Worm (Caenorhabditis elegans) whole organism, L4 larva: Measurements from ENCODE around the gene bet-2.

Source experiments
- F10B5.3 ChIP-seq: sonication (generic microtip); optimal IDR thresholded peaks from 2 replicates; lab custom pipeline; 2016; ENCODE audit warnings: mild to moderate bottlenecking, missing genetic modification characterization, missing compliant biosample characterization
- F37D6.2 ChIP-seq: sonication (generic microtip); optimal IDR thresholded peaks from 2 replicates; lab custom pipeline; 2016; ENCODE audit warnings: mild to moderate bottlenecking, missing genetic modification characterization, missing compliant biosample characterization
- F49E8.2 ChIP-seq: sonication (generic microtip); optimal IDR thresholded peaks from 2 replicates; lab custom pipeline; 2016; ENCODE audit warnings: missing compliant biosample characterization, mild to moderate bottlenecking, missing genetic modification characterization, borderline replicate concordance
- R02D3.7 ChIP-seq: fragments of 150-350 bp; sonication (generic microtip); optimal IDR thresholded peaks from 3 replicates; lab custom pipeline; 2014; ENCODE audit warnings: missing biosample characterization, missing genetic modification characterization
- T20F7.1 ChIP-seq: fragments of 200-800 bp; sonication (Bioruptor generic); optimal IDR thresholded peaks from 2 replicates; lab custom pipeline; 2018; ENCODE audit warnings: mild to moderate bottlenecking, missing genetic modification characterization, missing compliant biosample characterization
- Y105C5A.15 ChIP-seq: fragments of 200-800 bp; sonication (Bioruptor generic); IDR thresholded peaks from 2 replicates; pipeline ENCODE4 v1.3.6; 2022; ENCODE audit warnings: missing genetic modification characterization, missing compliant biosample characterization
- ZK546.5 ChIP-seq, 2 experiments: sonication (generic microtip); optimal IDR thresholded peaks; 2 replicates each; lab custom pipeline; 2017; ENCODE audit warnings: missing biosample characterization in 2 of 2, missing genetic modification characterization in 2 of 2
- aly-2 ChIP-seq: sonication (generic microtip); optimal IDR thresholded peaks from 2 replicates; lab custom pipeline; 2018; ENCODE audit warnings: missing biosample characterization, missing genetic modification characterization
- ama-1 ChIP-seq: fragments of 150-350 bp; optimal IDR thresholded peaks from 2 replicates; lab custom pipeline; 2014; ENCODE audit warnings: inconsistent platforms, mixed read lengths
- attf-4 ChIP-seq: sonication (generic microtip); optimal IDR thresholded peaks from 3 replicates; lab custom pipeline; 2017; ENCODE audit warnings: missing biosample characterization, missing genetic modification characterization
- ceh-28 ChIP-seq: fragments of 150-350 bp; optimal IDR thresholded peaks from 2 replicates; lab custom pipeline; 2014; ENCODE audit warnings: missing biosample characterization, missing genetic modification reagents, missing genetic modification characterization
- ceh-32 ChIP-seq: sonication (generic microtip); optimal IDR thresholded peaks from 2 replicates; lab custom pipeline; 2016; ENCODE audit warnings: mild to moderate bottlenecking, missing genetic modification characterization, missing compliant biosample characterization; ENCODE audit not compliant: poor library complexity
- ceh-44 ChIP-seq: fragments of 200-800 bp; sonication (Bioruptor generic); IDR thresholded peaks from 2 replicates; pipeline ENCODE4 v1.3.6; 2022; ENCODE audit warnings: missing genetic modification reagents, missing genetic modification characterization, missing compliant biosample characterization
- ceh-82 ChIP-seq: sonication (generic microtip); optimal IDR thresholded peaks from 2 replicates; lab custom pipeline; 2017; ENCODE audit warnings: missing biosample characterization, missing genetic modification characterization
- cey-2 ChIP-seq: sonication (generic microtip); optimal IDR thresholded peaks from 3 replicates; lab custom pipeline; 2017; ENCODE audit warnings: missing genetic modification characterization, mild to moderate bottlenecking, missing compliant biosample characterization, antibody characterized with exemption, borderline replicate concordance; ENCODE audit not compliant: insufficient read depth
- daf-12 ChIP-seq: fragments of 150-350 bp; optimal IDR thresholded peaks from 2 replicates; lab custom pipeline; 2014; ENCODE audit warnings: missing biosample characterization, missing genetic modification reagents, missing genetic modification characterization
- daf-16 ChIP-seq, 3 experiments: sonication (generic microtip); optimal IDR thresholded peaks; 2 replicates each; lab custom pipeline; 2016 to 2017; ENCODE audit warnings: missing genetic modification characterization in 3 of 3, missing genetic modification reagents in 3 of 3, mild to moderate bottlenecking in 2 of 3, missing compliant biosample characterization in 2 of 3, missing biosample characterization in 1 of 3, moderate library complexity in 1 of 3
- dmd-6 ChIP-seq: fragments of 200-800 bp; sonication (Bioruptor generic); IDR thresholded peaks from 2 replicates; pipeline ENCODE4 v1.3.6; 2022; ENCODE audit warnings: missing genetic modification reagents, missing genetic modification characterization, missing compliant biosample characterization
- dmd-8 ChIP-seq: fragments of 200-800 bp; sonication (Bioruptor generic); IDR thresholded peaks from 2 replicates; pipeline ENCODE4 v1.3.6; 2022; ENCODE audit warnings: missing genetic modification characterization, missing compliant biosample characterization
- dpl-1 ChIP-seq: fragments of 150-350 bp; optimal IDR thresholded peaks from 2 replicates; lab custom pipeline; 2014; ENCODE audit warnings: missing biosample characterization, missing genetic modification reagents, missing genetic modification characterization
- egl-27 ChIP-seq: sonication (generic microtip); optimal IDR thresholded peaks from 3 replicates; lab custom pipeline; 2017; ENCODE audit warnings: missing biosample characterization, missing genetic modification reagents, missing genetic modification characterization
- egl-43 ChIP-seq: fragments of 200-800 bp; sonication (Bioruptor generic); IDR thresholded peaks from 2 replicates; pipeline ENCODE4 v1.3.6; 2022; ENCODE audit warnings: missing genetic modification reagents, missing genetic modification characterization, missing compliant biosample characterization
- fkh-10 ChIP-seq: fragments of 150-350 bp; optimal IDR thresholded peaks from 2 replicates; lab custom pipeline; 2014; ENCODE audit warnings: missing biosample characterization, missing genetic modification reagents, missing genetic modification characterization
- jun-1 ChIP-seq: fragments of 150-350 bp; optimal IDR thresholded peaks from 2 replicates; lab custom pipeline; 2014; ENCODE audit warnings: missing biosample characterization, missing genetic modification reagents, missing genetic modification characterization
- lim-7 ChIP-seq: fragments of 200-800 bp; sonication (Bioruptor generic); IDR thresholded peaks from 2 replicates; pipeline ENCODE4 v1.3.6; 2022; ENCODE audit warnings: missing genetic modification characterization, missing compliant biosample characterization
- lin-1 ChIP-seq: fragments of 200-800 bp; sonication (Bioruptor generic); IDR thresholded peaks from 2 replicates; pipeline ENCODE4 v1.3.6; 2022; ENCODE audit warnings: missing genetic modification reagents, missing genetic modification characterization, missing compliant biosample characterization
- lin-38 ChIP-seq: fragments of 200-800 bp; sonication (Bioruptor generic); IDR thresholded peaks from 2 replicates; pipeline ENCODE4 v1.3.6; 2022; ENCODE audit warnings: missing genetic modification reagents, missing genetic modification characterization, missing compliant biosample characterization
- lin-39 ChIP-seq: fragments of 150-350 bp; optimal IDR thresholded peaks from 2 replicates; lab custom pipeline; 2014; ENCODE audit warnings: missing biosample characterization, missing genetic modification reagents, missing genetic modification characterization
- madf-5 ChIP-seq, 2 experiments: fragments of 200-800 bp; sonication (Bioruptor generic); IDR thresholded peaks; 2 replicates each; pipeline ENCODE4 v1.3.6; 2022; ENCODE audit warnings: missing compliant biosample characterization in 2 of 2, missing genetic modification characterization in 2 of 2
- mdl-1 ChIP-seq, 2 experiments: fragments of 150-350 bp in 1 of 2; sonication (generic microtip) in 1 of 2; optimal IDR thresholded peaks; 2 replicates each; lab custom pipeline; 2014 to 2017; ENCODE audit warnings: missing biosample characterization in 2 of 2, missing genetic modification characterization in 2 of 2
- mes-2 ChIP-seq: sonication (generic microtip); optimal IDR thresholded peaks from 2 replicates; lab custom pipeline; 2016; ENCODE audit warnings: missing genotype, mild to moderate bottlenecking, missing genetic modification characterization, missing compliant biosample characterization; ENCODE audit not compliant: poor library complexity, severe bottlenecking
- mxl-2 ChIP-seq: fragments of 200-800 bp; sonication (Bioruptor generic); conservative IDR thresholded peaks from 2 replicates; pipeline ENCODE4 v1.3.6; 2022; ENCODE audit warnings: missing genetic modification reagents, missing genetic modification characterization, missing compliant biosample characterization
- mxl-3 ChIP-seq: fragments of 200-800 bp; sonication (Bioruptor generic); optimal IDR thresholded peaks from 2 replicates; lab custom pipeline; 2018; ENCODE audit warnings: mild to moderate bottlenecking, missing genetic modification characterization, missing compliant biosample characterization
- nhr-102 ChIP-seq: sonication (generic microtip); optimal IDR thresholded peaks from 2 replicates; lab custom pipeline; 2016; ENCODE audit warnings: mild to moderate bottlenecking, missing genetic modification characterization, moderate library complexity, missing compliant biosample characterization
- nhr-237 ChIP-seq: sonication (generic microtip); optimal IDR thresholded peaks from 2 replicates; lab custom pipeline; 2017; ENCODE audit warnings: missing biosample characterization, missing genetic modification characterization
- nhr-25 ChIP-seq: sonication (generic microtip); optimal IDR thresholded peaks from 2 replicates; lab custom pipeline; 2017; ENCODE audit warnings: missing genetic modification characterization, mild to moderate bottlenecking, missing compliant biosample characterization, antibody characterized with exemption, moderate library complexity, borderline replicate concordance; ENCODE audit not compliant: insufficient read depth
- nhr-28 ChIP-seq: fragments of 150-350 bp; optimal IDR thresholded peaks from 2 replicates; lab custom pipeline; 2014; ENCODE audit warnings: missing biosample characterization, missing genetic modification characterization
- nhr-42 ChIP-seq: fragments of 200-800 bp; sonication (Bioruptor generic); IDR thresholded peaks from 2 replicates; pipeline ENCODE4 v1.3.6; 2022; ENCODE audit warnings: missing genetic modification characterization, missing compliant biosample characterization
- nhr-48 ChIP-seq: sonication (generic microtip); optimal IDR thresholded peaks from 2 replicates; lab custom pipeline; 2016; ENCODE audit warnings: mild to moderate bottlenecking, missing genetic modification characterization, missing compliant biosample characterization
- nhr-76 ChIP-seq: fragments of 150-350 bp; optimal IDR thresholded peaks from 2 replicates; lab custom pipeline; 2014; ENCODE audit warnings: missing biosample characterization, missing genetic modification characterization
- nhr-77 ChIP-seq: fragments of 150-350 bp; optimal IDR thresholded peaks from 2 replicates; lab custom pipeline; 2014; ENCODE audit warnings: missing biosample characterization, missing genetic modification characterization
- pha-4 ChIP-seq, 2 experiments: fragments of 150-350 bp in 1 of 2; fragments of 200-800 bp in 1 of 2; sonication (Bioruptor generic) in 1 of 2; IDR thresholded peaks in 1 of 2; optimal IDR thresholded peaks in 1 of 2; 2 replicates each; pipeline versions ENCODE4 v1.3.6 to Lab custom; 2014 to 2022; ENCODE audit warnings: missing genetic modification characterization in 2 of 2, missing genetic modification reagents in 2 of 2, missing biosample characterization in 1 of 2, missing compliant biosample characterization in 1 of 2
- pqm-1 ChIP-seq: sonication (generic microtip); optimal IDR thresholded peaks from 2 replicates; lab custom pipeline; 2017; ENCODE audit warnings: missing biosample characterization, missing genetic modification characterization
- sdz-12 ChIP-seq: fragments of 200-800 bp; sonication (Bioruptor generic); optimal IDR thresholded peaks from 2 replicates; lab custom pipeline; 2018; ENCODE audit warnings: mild to moderate bottlenecking, missing genetic modification characterization, missing compliant biosample characterization
- skn-1 ChIP-seq: fragments of 150-350 bp; optimal IDR thresholded peaks from 2 replicates; lab custom pipeline; 2014; ENCODE audit warnings: missing biosample characterization, missing genetic modification characterization
- snpc-1.2 ChIP-seq: fragments of 200-800 bp; sonication (Bioruptor generic); IDR thresholded peaks from 2 replicates; pipeline ENCODE4 v1.3.6; 2022; ENCODE audit warnings: missing genetic modification reagents, missing genetic modification characterization, missing compliant biosample characterization
- tag-97 ChIP-seq: fragments of 200-800 bp; sonication (Bioruptor generic); IDR thresholded peaks from 2 replicates; pipeline ENCODE4 v1.3.6; 2022; ENCODE audit warnings: missing genetic modification characterization, missing compliant biosample characterization
- unc-130 ChIP-seq: sonication (generic microtip); optimal IDR thresholded peaks from 2 replicates; lab custom pipeline; 2016; ENCODE audit warnings: missing genetic modification reagents, missing genetic modification characterization, missing compliant biosample characterization
- zfp-3 ChIP-seq: fragments of 200-800 bp; sonication (Bioruptor generic); conservative IDR thresholded peaks from 2 replicates; pipeline ENCODE4 v1.3.6; 2022; ENCODE audit warnings: missing genetic modification reagents, missing genetic modification characterization, missing compliant biosample characterization

Gene bet-2

DNA sequence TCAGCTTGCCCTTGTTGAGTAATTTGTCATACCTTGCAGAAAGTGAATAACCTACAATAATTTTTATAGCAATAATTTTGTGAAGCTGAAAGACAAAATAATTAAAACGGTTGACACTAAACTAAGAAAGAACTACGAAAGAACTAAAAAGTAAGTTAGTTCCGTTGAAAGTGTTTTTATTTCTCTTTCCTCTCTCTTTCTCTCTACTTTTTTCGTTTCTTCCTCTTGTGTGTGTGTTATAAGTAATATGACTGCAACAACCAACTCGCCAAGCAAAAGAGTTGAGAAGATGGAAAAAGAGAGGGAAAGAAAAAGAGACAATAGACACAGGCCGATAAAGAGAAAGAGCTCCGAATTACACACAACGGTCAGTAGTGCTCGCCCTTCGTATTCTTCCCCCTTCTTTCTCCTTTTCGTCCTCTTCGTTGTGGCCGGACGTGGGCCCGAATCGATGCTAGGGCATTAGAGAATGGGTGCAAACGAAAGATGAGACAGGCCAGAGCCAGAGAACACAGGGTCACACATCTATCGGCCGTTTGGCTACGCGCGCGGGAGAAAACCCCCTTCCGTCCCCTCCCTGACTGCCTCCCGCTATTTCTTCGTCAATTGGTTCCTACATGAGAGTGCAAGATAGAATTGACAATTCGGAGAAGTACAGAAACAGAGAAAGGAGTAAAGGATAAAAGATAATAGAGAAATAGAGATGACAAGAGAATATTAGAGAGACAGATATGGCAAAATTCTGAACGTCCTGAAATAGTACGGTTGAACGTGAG, 13.7 kb upstream of the bet-2 start, which contains the start of gene syd-2:
TSS of gene syd-2 (minus strand) at position 51 of the 776 bp plus-strand sequence.
- no peak for TF ChIP-seq lin-1 (GFP tag; lab: Robert Waterston, UW)
- no peak for TF ChIP-seq nhr-102 (tag; lab: Kevin White, UChicago)
- no peak for TF ChIP-seq T20F7.1 (GFP tag; lab: Kevin White, UChicago)
- TF ChIP-seq F10B5.3 (tag; lab: Kevin White, UChicago): no peak
- no peak for TF ChIP-seq egl-27
- TF ChIP-seq attf-4 (tag; lab: Kevin White, UChicago): no peak
- peak; percentile 87 for TF ChIP-seq egl-43 (GFP tag; lab: Robert Waterston, UW)
- no peak for TF ChIP-seq dmd-8
- no peak for TF ChIP-seq lin-39 (tag; lab: Kevin White, UChicago)
- TF ChIP-seq F37D6.2 (tag; lab: Kevin White, UChicago): peak; percentile 56
- TF ChIP-seq fkh-10 (GFP tag; lab: Kevin White, UChicago): peak; percentile 85
- TF ChIP-seq nhr-76 (tag; lab: Kevin White, UChicago): no peak
- TF ChIP-seq daf-12 (tag; lab: Kevin White, UChicago): no peak
- TF ChIP-seq tag-97 (GFP tag; lab: Robert Waterston, UW): no peak
- TF ChIP-seq pqm-1 (tag; lab: Kevin White, UChicago): peak; percentile 60
- TF ChIP-seq ceh-32 (tag; lab: Kevin White, UChicago): no peak
- peak; percentile 63 for TF ChIP-seq ceh-28 (tag; lab: Kevin White, UChicago)
- no peak for TF ChIP-seq ceh-82
- TF ChIP-seq jun-1 (tag; lab: Kevin White, UChicago): no peak
- TF ChIP-seq unc-130 (GFP tag; lab: Kevin White, UChicago): no peak
- no peak for TF ChIP-seq ZK546.5 (tag; optimal IDR thresholded peaks at IDR 0.05; lab: Kevin White, UChicago)
- TF ChIP-seq zfp-3 (GFP tag; lab: Robert Waterston, UW): no peak
- TF ChIP-seq R02D3.7 (tag; lab: Kevin White, UChicago): no peak
- no peak for TF ChIP-seq F49E8.2 (tag; lab: Kevin White, UChicago)
- peak; percentile 57 to 84 for TF ChIP-seq mdl-1 (tag; optimal IDR thresholded peaks at IDR 0.05; lab: Kevin White, UChicago)
- TF ChIP-seq snpc-1.2 (GFP tag; lab: Robert Waterston, UW): no peak
- TF ChIP-seq skn-1 (tag; lab: Kevin White, UChicago): no peak
- TF ChIP-seq daf-16 (GFP tag; optimal IDR thresholded peaks at IDR 0.05; lab: Kevin White, UChicago): peak in 1 of 2 experiments; percentile 46
- TF ChIP-seq daf-16 (tag; optimal IDR thresholded peaks at IDR 0.05; lab: Kevin White, UChicago): peak; percentile 56
- no peak for TF ChIP-seq lim-7 (GFP tag; lab: Robert Waterston, UW)
- peak; percentile 11 for TF ChIP-seq nhr-25
- TF ChIP-seq aly-2 (tag; lab: Kevin White, UChicago): no peak
- TF ChIP-seq madf-5 (GFP tag; IDR thresholded peaks at IDR 0.05; lab: Robert Waterston, UW): no peak
- 0 out of 2 replicates have a peak, but pooled peaks have one; percentile 46 for TF ChIP-seq nhr-42 (GFP tag; lab: Robert Waterston, UW)
- TF ChIP-seq nhr-48 (tag; lab: Kevin White, UChicago): peak; percentile 49
- no peak for TF ChIP-seq nhr-237 (tag; lab: Kevin White, UChicago)
- no peak for TF ChIP-seq sdz-12 (GFP tag; lab: Kevin White, UChicago)
- TF ChIP-seq lin-38 (GFP tag; lab: Robert Waterston, UW): no peak
- TF ChIP-seq ceh-44 (GFP tag; lab: Robert Waterston, UW): no peak
- TF ChIP-seq ama-1: no peak
- TF ChIP-seq nhr-77 (tag; lab: Kevin White, UChicago): no peak
- no peak for TF ChIP-seq mxl-2 (GFP tag; lab: Robert Waterston, UW)
- TF ChIP-seq cey-2: no peak
- peak; percentile 72 for TF ChIP-seq nhr-28
- peak; percentile 34 for TF ChIP-seq mxl-3 (GFP tag; lab: Kevin White, UChicago)
- peak; percentile 21 for TF ChIP-seq dpl-1 (GFP tag; lab: Kevin White, UChicago)
- peak; percentile 56 for TF ChIP-seq dmd-6 (GFP tag; lab: Robert Waterston, UW)
- TF ChIP-seq pha-4 (GFP tag; IDR thresholded peaks at IDR 0.05; lab: Robert Waterston, UW): no peak; the same call in 1 of the 2 replicates
- TF ChIP-seq pha-4 (tag; optimal IDR thresholded peaks at IDR 0.05; lab: Kevin White, UChicago): no peak
- no peak for TF ChIP-seq Y105C5A.15 (GFP tag; lab: Robert Waterston, UW)
- TF ChIP-seq mes-2 (tag; lab: Kevin White, UChicago): peak; percentile 34
